Worm (Caenorhabditis elegans) whole organism, L2 larva: ENCODE results near the gene cor-1.

Experiments
- R02D3.7 ChIP-seq: fragments of 150-350 bp; optimal IDR thresholded peaks from 2 replicates; lab custom pipeline; 2014; ENCODE audit warnings: missing biosample characterization, missing genetic modification characterization
- ZK546.5 ChIP-seq: sonication (generic microtip); optimal IDR thresholded peaks from 2 replicates; lab custom pipeline; 2017; ENCODE audit warnings: missing biosample characterization, missing genetic modification characterization
- blmp-1 ChIP-seq: sonication (generic microtip); optimal IDR thresholded peaks from 2 replicates; lab custom pipeline; 2017; ENCODE audit warnings: missing genetic modification characterization, mild to moderate bottlenecking, missing compliant biosample characterization, antibody characterized with exemption, moderate library complexity; ENCODE audit not compliant: insufficient read depth
- dmd-4 ChIP-seq: sonication (generic microtip); optimal IDR thresholded peaks from 2 replicates; lab custom pipeline; 2017; ENCODE audit warnings: missing biosample characterization, missing genetic modification characterization
- egl-27 ChIP-seq: sonication (generic microtip); optimal IDR thresholded peaks from 3 replicates; lab custom pipeline; 2017; ENCODE audit warnings: missing biosample characterization, missing genetic modification reagents, missing genetic modification characterization
- elt-3 ChIP-seq: sonication (generic microtip); optimal IDR thresholded peaks from 2 replicates; lab custom pipeline; 2017; ENCODE audit warnings: missing biosample characterization, missing genetic modification characterization
- lin-13 ChIP-seq: fragments of 150-350 bp; optimal IDR thresholded peaks from 2 replicates; lab custom pipeline; 2014; ENCODE audit warnings: missing biosample characterization, missing genetic modification reagents, missing genetic modification characterization
- mbf-1 ChIP-seq: sonication (generic microtip); optimal IDR thresholded peaks from 2 replicates; lab custom pipeline; 2017; ENCODE audit warnings: missing biosample characterization, missing genetic modification characterization
- nhr-11 ChIP-seq: fragments of 150-350 bp; optimal IDR thresholded peaks from 2 replicates; lab custom pipeline; 2014; ENCODE audit warnings: missing biosample characterization, missing genetic modification characterization
- nhr-237 ChIP-seq: fragments of 150-350 bp; optimal IDR thresholded peaks from 2 replicates; lab custom pipeline; 2014; ENCODE audit warnings: missing biosample characterization, missing genetic modification characterization
- skn-1 ChIP-seq: sonication (generic microtip); optimal IDR thresholded peaks from 2 replicates; lab custom pipeline; 2017; ENCODE audit warnings: missing biosample characterization, missing genetic modification characterization
- unc-39 ChIP-seq: fragments of 150-350 bp; optimal IDR thresholded peaks from 2 replicates; lab custom pipeline; 2014; ENCODE audit warnings: missing biosample characterization, missing genetic modification characterization
- unc-55 ChIP-seq: fragments of 150-350 bp; sonication (generic microtip); optimal IDR thresholded peaks from 3 replicates; lab custom pipeline; 2014; ENCODE audit warnings: missing biosample characterization, missing genetic modification reagents, missing genetic modification characterization
- ztf-4 ChIP-seq: fragments of 150-350 bp; optimal IDR thresholded peaks from 2 replicates; lab custom pipeline; 2014; ENCODE audit warnings: missing biosample characterization, missing genetic modification characterization

DNA sequence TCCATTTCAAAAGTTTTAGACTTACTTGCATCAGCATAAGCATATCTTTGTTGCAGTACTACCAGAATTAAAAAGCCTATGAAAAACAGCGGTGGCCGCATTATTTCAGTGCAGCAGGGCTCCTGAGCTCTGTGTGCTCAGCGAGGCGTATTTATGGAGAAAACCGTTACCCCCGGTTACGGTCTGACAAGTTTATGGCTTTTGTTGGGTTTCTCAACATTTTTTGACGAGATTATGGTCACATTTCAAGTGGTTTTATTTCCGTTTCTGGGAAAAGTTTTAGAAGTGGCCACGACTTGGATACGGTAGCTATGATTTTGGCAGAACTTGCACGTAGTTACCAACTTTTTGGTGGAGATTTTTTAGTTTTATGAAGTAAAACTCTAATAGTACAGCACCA, 14.9 kb upstream of the cor-1 start, which contains the start of gene paml-1:
- TF ChIP-seq mbf-1 (tag; lab: Kevin White, UChicago) (no peak), unc-55 (no peak), nhr-11 (no peak), R02D3.7 (tag; lab: Kevin White, UChicago) (no peak), unc-39 (tag; lab: Kevin White, UChicago) (no peak), egl-27 (tag; lab: Kevin White, UChicago) (no peak), elt-3 (tag; lab: Kevin White, UChicago) (no peak), blmp-1 (no peak), skn-1 (tag; lab: Kevin White, UChicago) (no peak), nhr-237 (tag; lab: Kevin White, UChicago) (no peak), lin-13 (GFP tag; lab: Kevin White, UChicago) (no peak), ztf-4 (tag; lab: Kevin White, UChicago) (no peak), ZK546.5 (tag; lab: Kevin White, UChicago) (no peak), dmd-4 (tag; lab: Kevin White, UChicago) (no peak)
